Worm (Caenorhabditis elegans): ENCODE measurements around the gene dnj-18.

- TF ChIP-seq tab-1 (GFP tag; IDR thresholded peaks at IDR 0.05) = no peak
- TF ChIP-seq ref-1 (GFP tag; conservative IDR thresholded peaks at IDR 0.05) = no peak
- TF ChIP-seq med-1 (GFP tag; optimal IDR thresholded peaks at IDR 0.05; ENCODE audit: insufficient read depth) = no peak
- TF ChIP-seq flt-1 (GFP tag; IDR thresholded peaks at IDR 0.05) = no peak
- no peak for TF ChIP-seq cog-1 (tag; optimal IDR thresholded peaks at IDR 0.05)
- TF ChIP-seq ztf-23 (GFP tag; IDR thresholded peaks at IDR 0.05) = no peak
- no peak for TF ChIP-seq klf-2 (GFP tag; conservative IDR thresholded peaks at IDR 0.05)
- TF ChIP-seq T22C8.4 (GFP tag; IDR thresholded peaks at IDR 0.05) = no peak
These were observed 44.0 kb upstream of the dnj-18 start for ce11 chrIII:4653912-4654311.

Data from whole organism, midembryonic.